Worm (Caenorhabditis elegans) whole organism, L1 larva: ENCODE data around the gene madf-3.

ENCODE experiments used
- C04F5.9 ChIP-seq: sonication (generic microtip); optimal IDR thresholded peaks from 2 replicates; lab custom pipeline; 2016; ENCODE audit warnings: missing genetic modification characterization, missing compliant biosample characterization
- C16A3.4 ChIP-seq: fragments of 150-350 bp; optimal IDR thresholded peaks from 2 replicates; lab custom pipeline; 2014; ENCODE audit warnings: missing biosample characterization, missing genetic modification characterization
- blmp-1 ChIP-seq: fragments of 150-350 bp; optimal IDR thresholded peaks from 2 replicates; lab custom pipeline; 2014; ENCODE audit warnings: missing biosample characterization, missing genetic modification characterization
- ceh-63 ChIP-seq: fragments of 200-800 bp; sonication (Bioruptor generic); optimal IDR thresholded peaks from 2 replicates; lab custom pipeline; 2018; ENCODE audit warnings: mild to moderate bottlenecking, missing genetic modification characterization, missing compliant biosample characterization
- ceh-8 ChIP-seq: fragments of 200-800 bp; sonication (Bioruptor generic); optimal IDR thresholded peaks from 2 replicates; lab custom pipeline; 2018; ENCODE audit warnings: mild to moderate bottlenecking, missing genetic modification characterization, moderate library complexity, missing compliant biosample characterization
- ceh-82 ChIP-seq, 3 experiments: fragments of 150-350 bp in 1 of 3; sonication (generic microtip) in 2 of 3; optimal IDR thresholded peaks; 2 replicates each; lab custom pipeline; 2014 to 2017; ENCODE audit warnings: missing biosample characterization in 3 of 3, missing genetic modification characterization in 3 of 3
- dsc-1 ChIP-seq: sonication (generic microtip); optimal IDR thresholded peaks from 2 replicates; lab custom pipeline; 2016; ENCODE audit warnings: mild to moderate bottlenecking, missing genetic modification characterization, missing compliant biosample characterization
- efl-1 ChIP-seq, 4 experiments: fragments of 150-350 bp; optimal IDR thresholded peaks in 3 of 4; peaks in 1 of 4; 1 replicate in 1 of 4; 2 replicates in 3 of 4; lab custom pipeline; 2014; ENCODE audit warnings: missing biosample characterization in 2 of 4, missing genetic modification characterization in 2 of 4, missing genetic modification reagents in 2 of 4
- egl-27 ChIP-seq, 2 experiments: fragments of 150-350 bp in 1 of 2; sonication (generic microtip); optimal IDR thresholded peaks; 3 replicates each; lab custom pipeline; 2017 to 2018; ENCODE audit warnings: missing biosample characterization in 2 of 2, missing genetic modification characterization in 2 of 2, missing genetic modification reagents in 2 of 2
- elt-3 ChIP-seq, 6 experiments: fragments of 150-350 bp in 1 of 6; sonication (generic microtip); optimal IDR thresholded peaks; 2 replicates each; lab custom pipeline; 2017 to 2018; ENCODE audit warnings: missing biosample characterization in 6 of 6, missing genetic modification characterization in 6 of 6, inconsistent platforms in 1 of 6
- ets-5 ChIP-seq: fragments of 200-800 bp; sonication (Bioruptor generic); IDR thresholded peaks from 2 replicates; pipeline ENCODE4 v1.3.6; 2022; ENCODE audit warnings: missing genetic modification characterization, missing compliant biosample characterization
- fkh-10 ChIP-seq: sonication (generic microtip); optimal IDR thresholded peaks from 2 replicates; lab custom pipeline; 2017; ENCODE audit warnings: missing biosample characterization, missing genetic modification reagents, missing genetic modification characterization
- fkh-4 ChIP-seq: sonication (generic microtip); optimal IDR thresholded peaks from 2 replicates; lab custom pipeline; 2016; ENCODE audit warnings: missing compliant biosample characterization, missing genetic modification characterization, borderline replicate concordance
- hpl-2 ChIP-seq: fragments of 150-350 bp; optimal IDR thresholded peaks from 2 replicates; lab custom pipeline; 2014; ENCODE audit warnings: missing biosample characterization, missing genetic modification reagents, missing genetic modification characterization
- lin-35 ChIP-seq, 2 experiments: fragments of 150-350 bp; optimal IDR thresholded peaks; 2 replicates each; lab custom pipeline; 2014; ENCODE audit warnings: missing biosample characterization in 2 of 2, missing genetic modification characterization in 2 of 2, missing genetic modification reagents in 2 of 2
- lsy-2 ChIP-seq, 2 experiments: fragments of 150-350 bp; optimal IDR thresholded peaks; 2 replicates each; lab custom pipeline; 2014; ENCODE audit warnings: missing biosample characterization in 2 of 2, missing genetic modification characterization in 2 of 2
- mab-9 ChIP-seq: fragments of 200-800 bp; sonication (Bioruptor generic); IDR thresholded peaks from 2 replicates; pipeline ENCODE4 v1.3.6; 2022; ENCODE audit warnings: missing genetic modification reagents, missing genetic modification characterization, missing compliant biosample characterization
- mef-2 ChIP-seq: fragments of 150-350 bp; optimal IDR thresholded peaks from 2 replicates; lab custom pipeline; 2014; ENCODE audit warnings: missing biosample characterization, missing genetic modification characterization
- nhr-11 ChIP-seq: fragments of 150-350 bp; optimal IDR thresholded peaks from 2 replicates; lab custom pipeline; 2014; ENCODE audit warnings: missing biosample characterization, missing genetic modification characterization
- nhr-20 ChIP-seq: sonication (generic microtip); optimal IDR thresholded peaks from 2 replicates; lab custom pipeline; 2016; ENCODE audit warnings: mild to moderate bottlenecking, missing genetic modification characterization, missing compliant biosample characterization
- nhr-237 ChIP-seq: fragments of 150-350 bp; optimal IDR thresholded peaks from 2 replicates; lab custom pipeline; 2014; ENCODE audit warnings: missing biosample characterization, missing genetic modification characterization
- nhr-47 ChIP-seq: sonication (generic microtip); optimal IDR thresholded peaks from 2 replicates; lab custom pipeline; 2016; ENCODE audit warnings: mild to moderate bottlenecking, missing genetic modification characterization, moderate library complexity, missing compliant biosample characterization
- nhr-71 ChIP-seq: sonication (generic microtip); optimal IDR thresholded peaks from 2 replicates; lab custom pipeline; 2016; ENCODE audit warnings: mild to moderate bottlenecking, missing genetic modification characterization, moderate library complexity, missing compliant biosample characterization
- nhr-77 ChIP-seq: fragments of 150-350 bp; optimal IDR thresholded peaks from 2 replicates; lab custom pipeline; 2014; ENCODE audit warnings: missing biosample characterization, missing genetic modification characterization
- pag-3 ChIP-seq: sonication (generic microtip); optimal IDR thresholded peaks from 2 replicates; lab custom pipeline; 2017; ENCODE audit warnings: missing genetic modification characterization, mild to moderate bottlenecking, missing compliant biosample characterization, antibody characterized with exemption, borderline replicate concordance; ENCODE audit not compliant: insufficient read depth
- pqm-1 ChIP-seq: sonication (generic microtip); optimal IDR thresholded peaks from 3 replicates; lab custom pipeline; 2017; ENCODE audit warnings: missing biosample characterization, missing genetic modification characterization
- sox-4 ChIP-seq: sonication (generic microtip); optimal IDR thresholded peaks from 2 replicates; lab custom pipeline; 2016; ENCODE audit warnings: missing genetic modification characterization, missing compliant biosample characterization
- sptf-1 ChIP-seq: fragments of 150-350 bp; optimal IDR thresholded peaks from 2 replicates; lab custom pipeline; 2014; ENCODE audit warnings: missing biosample characterization, missing genetic modification characterization
- unc-130 ChIP-seq: fragments of 150-350 bp; optimal IDR thresholded peaks from 2 replicates; lab custom pipeline; 2017; ENCODE audit warnings: missing biosample characterization, missing genetic modification characterization, inconsistent platforms
- unc-30 ChIP-seq: sonication (generic microtip); optimal IDR thresholded peaks from 2 replicates; lab custom pipeline; 2017; ENCODE audit warnings: missing biosample characterization, missing genetic modification characterization
- unc-62 ChIP-seq: fragments of 150-350 bp; optimal IDR thresholded peaks from 2 replicates; lab custom pipeline; 2014; ENCODE audit warnings: missing biosample characterization, missing genetic modification reagents, missing genetic modification characterization
- vab-15 ChIP-seq: sonication (generic microtip); optimal IDR thresholded peaks from 2 replicates; lab custom pipeline; 2017; ENCODE audit warnings: missing genotype, mild to moderate bottlenecking, missing genetic modification characterization, missing compliant biosample characterization

The madf-3 gene

ce11 chrII:4322871-4323270, 11.7 kb upstream of the madf-3 start, which contains the start of gene H20J04.6 (continued):
- TF ChIP-seq pqm-1 (no peak), nhr-77 (tag; lab: Kevin White, UChicago) (no peak), efl-1 (optimal IDR thresholded peaks at IDR 0.05; lab: Kevin White, UChicago) (peak; percentile 23 to 52), efl-1 (GFP tag; optimal IDR thresholded peaks at IDR 0.05 in 1 of 2; lab: Kevin White, UChicago) (peak; percentile 56 to 94), vab-15 (tag; lab: Kevin White, UChicago) (no peak)
- TF ChIP-seq, all 84 proteins: peak for 16

- TF ChIP-seq efl-1 (optimal IDR thresholded peaks at IDR 0.05; lab: Kevin White, UChicago) = no peak
- TF ChIP-seq efl-1 (GFP tag; optimal IDR thresholded peaks at IDR 0.05 in 1 of 2; lab: Kevin White, UChicago) = peak in 1 of 2 experiments; percentile 21
- no peak for TF ChIP-seq unc-30
These were observed 10.5 kb upstream of the madf-3 start, which contains the start of gene mog-2 for ce11 chrII:4324061-4324460. TSS of gene mog-2 (plus strand) at chrII:4324361.

- TF ChIP-seq fkh-4 (tag; lab: Kevin White, UChicago) = no peak
- TF ChIP-seq ceh-82 (tag; optimal IDR thresholded peaks at IDR 0.05; lab: Kevin White, UChicago) = no peak
- no peak for TF ChIP-seq nhr-237
- no peak for TF ChIP-seq unc-62 (GFP tag; lab: Kevin White, UChicago)
- no peak for TF ChIP-seq unc-30
- no peak for TF ChIP-seq dsc-1
- TF ChIP-seq nhr-71 (tag; lab: Kevin White, UChicago) = no peak
- TF ChIP-seq egl-27 (tag; optimal IDR thresholded peaks at IDR 0.05; lab: Kevin White, UChicago) = no peak
- TF ChIP-seq pag-3 (tag; lab: Kevin White, UChicago) = no peak
- TF ChIP-seq ets-5 (GFP tag; lab: Robert Waterston, UW) = no peak
- TF ChIP-seq elt-3 (tag; optimal IDR thresholded peaks at IDR 0.05; lab: Kevin White, UChicago) = no peak
These were observed 8.1 kb upstream of the madf-3 start, which contains the start of gene pfd-2 for ce11 chrII:4326420-4326819. TSS of gene pfd-2 (plus strand) at chrII:4326720.

ce11 chrII:4328716-4329115, 5.8 kb upstream of the madf-3 start, which contains the start of gene H20J04.4:
TSS of gene H20J04.4 (plus strand) at chrII:4329016.
- TF ChIP-seq fkh-4 (tag; lab: Kevin White, UChicago) = no peak
- no peak for TF ChIP-seq efl-1 (optimal IDR thresholded peaks at IDR 0.05; lab: Kevin White, UChicago)
- no peak for TF ChIP-seq efl-1 (GFP tag; optimal IDR thresholded peaks at IDR 0.05 in 1 of 2; lab: Kevin White, UChicago)
- no peak for TF ChIP-seq unc-130 (tag; lab: Kevin White, UChicago)
- no peak for TF ChIP-seq ceh-82 (tag; optimal IDR thresholded peaks at IDR 0.05; lab: Kevin White, UChicago)
- TF ChIP-seq nhr-47 (tag; lab: Kevin White, UChicago) = no peak
- no peak for TF ChIP-seq fkh-10 (GFP tag; lab: Kevin White, UChicago)
- no peak for TF ChIP-seq mef-2 (tag; lab: Kevin White, UChicago)

ce11 chrII:4337731-4338130, 3.2 kb downstream of the madf-3 start:
- no peak for TF ChIP-seq efl-1 (optimal IDR thresholded peaks at IDR 0.05; lab: Kevin White, UChicago)
- TF ChIP-seq efl-1 (GFP tag; optimal IDR thresholded peaks at IDR 0.05 in 1 of 2; lab: Kevin White, UChicago) = no peak
- TF ChIP-seq C16A3.4 (tag; lab: Kevin White, UChicago) = no peak
- no peak for TF ChIP-seq nhr-237
- TF ChIP-seq C04F5.9 = no peak
- TF ChIP-seq ceh-63 (GFP tag; lab: Kevin White, UChicago) = no peak
- no peak for TF ChIP-seq nhr-11
- TF ChIP-seq hpl-2 (GFP tag; lab: Kevin White, UChicago) = no peak
- TF ChIP-seq unc-62 (GFP tag; lab: Kevin White, UChicago) = no peak
- no peak for TF ChIP-seq lin-35 (GFP tag; optimal IDR thresholded peaks at IDR 0.05; lab: Kevin White, UChicago)
- TF ChIP-seq blmp-1 = no peak
- no peak for TF ChIP-seq ets-5 (GFP tag; lab: Robert Waterston, UW)
- no peak for TF ChIP-seq lsy-2 (tag; optimal IDR thresholded peaks at IDR 0.05; lab: Kevin White, UChicago)
- no peak for TF ChIP-seq sptf-1
- TF ChIP-seq nhr-20 = no peak
- no peak for TF ChIP-seq sox-4
- TF ChIP-seq ceh-8 (GFP tag; lab: Kevin White, UChicago) = no peak
- no peak for TF ChIP-seq vab-15 (tag; lab: Kevin White, UChicago)
- no peak for TF ChIP-seq mab-9 (GFP tag; lab: Robert Waterston, UW)
- TF ChIP-seq, all 84 proteins: peak for 0
